Worm (Caenorhabditis elegans) whole organism, L4/young adult: ENCODE measurements around the gene lgc-47.

Experiments
- W03F9.2 ChIP-seq: fragments of 150-350 bp; optimal IDR thresholded peaks from 2 replicates; lab custom pipeline; 2014; ENCODE audit warnings: missing biosample characterization, missing genetic modification characterization
- dao-5 ChIP-seq: sonication (generic microtip); optimal IDR thresholded peaks from 2 replicates; lab custom pipeline; 2016; ENCODE audit warnings: missing genotype, missing genetic modification characterization, moderate library complexity, missing compliant biosample characterization
- him-1 ChIP-seq: sonication (generic microtip); optimal IDR thresholded peaks from 2 replicates; lab custom pipeline; 2016; ENCODE audit warnings: missing genotype, missing genetic modification reagents, missing genetic modification characterization, missing compliant biosample characterization

The lgc-47 gene

DNA sequence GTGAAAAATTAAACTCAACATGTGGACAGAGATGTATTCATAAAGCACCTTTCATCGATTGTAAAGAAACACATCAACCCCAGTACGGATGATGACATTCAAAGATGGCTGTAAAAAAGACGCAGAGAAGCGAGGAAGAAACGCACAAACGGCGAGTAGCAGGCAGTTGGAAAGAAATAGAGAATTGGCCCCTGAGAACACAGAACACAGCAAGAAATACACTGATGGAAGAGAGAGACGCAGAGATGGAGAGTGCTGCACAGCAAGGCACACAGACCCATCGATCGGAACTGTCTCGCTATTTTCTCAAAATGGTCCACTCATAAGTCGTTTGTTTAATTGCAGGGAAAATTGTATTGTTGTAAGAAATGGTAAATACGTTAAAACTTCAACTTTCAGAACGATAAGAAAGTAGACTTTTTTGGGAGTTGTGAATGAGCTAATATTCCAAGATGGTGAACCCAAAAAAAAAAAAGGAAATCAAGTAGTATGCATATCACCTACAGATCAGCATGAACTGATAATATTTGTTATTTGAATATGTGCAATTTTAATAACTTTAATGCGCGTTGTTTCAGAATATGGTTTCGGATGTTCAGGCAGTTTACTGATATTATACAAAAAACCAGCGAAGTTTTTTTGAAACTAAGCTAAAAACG lies 15.3 kb upstream of the lgc-47 start:
- no peak for TF ChIP-seq him-1 (tag; lab: Kevin White, UChicago)
- TF ChIP-seq W03F9.2 (tag; lab: Kevin White, UChicago), result no peak
- peak; percentile 14 for TF ChIP-seq dao-5 (tag; lab: Kevin White, UChicago)

DNA sequence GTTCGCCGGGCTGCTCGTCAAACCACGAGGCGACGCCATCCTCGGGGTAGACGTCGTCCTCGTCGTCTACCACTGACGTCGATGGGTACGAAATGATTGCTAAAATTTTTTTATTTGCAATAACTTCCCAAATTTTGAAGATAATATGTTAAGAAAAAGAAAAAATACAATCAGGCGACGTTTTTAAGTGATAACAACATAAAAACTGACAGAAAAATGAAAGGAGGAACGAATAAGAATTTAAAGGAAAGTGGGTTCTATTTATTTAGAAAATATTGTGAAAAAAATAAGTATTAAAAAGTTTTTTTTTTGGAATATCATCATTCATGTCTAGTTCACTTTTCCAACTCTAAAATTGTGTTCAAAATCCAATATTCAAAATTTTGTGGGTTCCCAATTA lies 14.7 kb upstream of the lgc-47 start, which contains the start of gene dpy-22:
Gene dpy-22, minus strand, starts transcription at position 101 of the 400 bp plus-strand sequence.
- no peak for TF ChIP-seq him-1 (tag; lab: Kevin White, UChicago)
- no peak for TF ChIP-seq dao-5 (tag; lab: Kevin White, UChicago)
- TF ChIP-seq W03F9.2 (tag; lab: Kevin White, UChicago), result no peak

DNA sequence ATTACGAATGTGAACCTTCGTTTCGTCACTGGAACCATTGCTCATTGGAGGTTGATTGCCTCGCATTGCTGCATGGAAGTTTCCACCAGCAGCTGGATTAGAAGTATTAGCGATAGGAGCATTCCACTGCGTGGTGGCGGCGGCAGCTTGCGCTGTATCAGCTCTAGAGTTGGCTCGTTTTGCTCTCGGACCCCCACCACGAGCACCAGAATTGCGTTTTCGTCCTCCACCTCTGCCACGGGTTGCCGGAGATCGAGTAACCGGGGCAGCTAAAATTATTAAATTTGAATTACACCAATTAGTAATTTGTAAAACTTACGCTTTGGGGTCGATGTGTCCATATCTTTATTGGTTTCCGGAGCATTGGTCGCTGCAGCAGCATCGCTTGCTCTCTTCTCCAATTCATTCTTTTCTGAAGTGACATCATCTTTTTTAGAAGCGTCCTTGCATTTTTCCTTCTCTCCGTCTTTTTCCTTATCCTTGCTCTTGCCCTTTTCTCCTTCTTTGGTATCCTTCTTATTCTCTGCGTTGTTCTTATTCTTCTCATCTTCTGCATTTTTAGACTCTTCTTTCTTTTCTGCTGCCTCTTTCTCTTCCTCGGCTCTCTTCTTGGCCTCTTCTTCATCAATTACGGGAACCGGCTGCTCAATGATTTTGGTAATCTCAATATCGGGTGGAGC lies 6.8 kb upstream of the lgc-47 start:
- TF ChIP-seq dao-5 (tag; lab: Kevin White, UChicago) (no peak), him-1 (tag; lab: Kevin White, UChicago) (no peak), W03F9.2 (tag; lab: Kevin White, UChicago) (no peak)

DNA sequence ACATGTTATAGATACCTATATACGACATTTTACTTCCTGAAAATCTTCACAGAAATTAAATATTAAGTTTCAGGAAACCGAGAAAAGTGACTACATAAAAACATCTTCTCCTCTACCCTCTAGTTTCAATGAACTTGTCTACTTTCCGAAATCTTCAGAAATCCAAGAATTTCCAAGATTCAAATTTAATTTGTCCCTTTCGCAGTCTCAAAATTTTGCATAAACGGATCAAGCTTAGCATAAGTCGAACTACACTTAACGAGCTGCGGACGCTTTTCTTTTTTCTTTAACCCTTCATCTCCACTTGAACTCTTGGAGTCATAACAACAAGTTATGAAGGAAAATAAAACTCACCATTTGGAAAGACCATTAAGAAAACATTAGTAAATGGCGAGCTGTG lies 2.0 kb downstream of the lgc-47 start:
- TF ChIP-seq him-1 (tag; lab: Kevin White, UChicago) (no peak), W03F9.2 (tag; lab: Kevin White, UChicago) (no peak), dao-5 (tag; lab: Kevin White, UChicago) (no peak)

DNA sequence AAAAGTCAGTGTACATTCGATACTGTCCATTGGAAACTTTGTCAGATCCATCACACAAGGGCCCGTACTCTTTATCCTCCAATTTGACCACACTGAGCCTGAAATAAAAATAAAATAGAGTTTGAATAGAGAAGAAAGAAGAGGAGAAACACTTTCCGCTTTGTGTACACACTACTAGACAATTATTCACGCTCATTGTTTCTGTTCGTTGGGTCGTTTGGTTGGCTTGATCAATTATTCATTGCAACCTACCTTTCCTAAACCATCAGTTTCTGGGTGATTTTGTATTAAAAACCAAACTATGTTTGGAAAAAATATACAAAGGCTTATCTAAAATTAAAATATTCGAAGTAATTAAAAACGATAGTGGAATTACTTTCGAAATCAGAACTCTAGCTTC lies 2.7 kb downstream of the lgc-47 start:
- TF ChIP-seq him-1 (tag; lab: Kevin White, UChicago) (no peak), dao-5 (tag; lab: Kevin White, UChicago) (no peak)

DNA sequence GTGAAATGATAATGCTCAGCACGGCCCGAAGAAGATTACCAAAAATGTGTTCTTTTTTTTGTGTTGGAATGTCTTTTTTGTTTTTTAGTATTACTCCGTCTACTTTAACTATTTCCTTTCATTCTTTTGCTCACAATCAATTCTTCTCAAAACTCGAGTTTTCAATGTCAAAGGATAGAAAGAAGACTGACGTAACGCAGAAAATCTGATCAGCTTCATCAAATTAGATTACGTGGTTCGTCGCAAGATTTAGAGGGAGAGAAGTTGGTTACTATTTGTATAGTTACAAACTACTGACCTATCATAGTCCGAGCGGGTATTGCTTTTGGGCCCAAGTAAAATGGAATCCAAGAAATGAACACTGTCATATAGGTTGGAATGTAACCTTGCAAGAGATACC lies 3.9 kb downstream of the lgc-47 start:
- TF ChIP-seq him-1 (tag; lab: Kevin White, UChicago) (no peak), W03F9.2 (tag; lab: Kevin White, UChicago) (no peak), dao-5 (tag; lab: Kevin White, UChicago) (no peak)

DNA sequence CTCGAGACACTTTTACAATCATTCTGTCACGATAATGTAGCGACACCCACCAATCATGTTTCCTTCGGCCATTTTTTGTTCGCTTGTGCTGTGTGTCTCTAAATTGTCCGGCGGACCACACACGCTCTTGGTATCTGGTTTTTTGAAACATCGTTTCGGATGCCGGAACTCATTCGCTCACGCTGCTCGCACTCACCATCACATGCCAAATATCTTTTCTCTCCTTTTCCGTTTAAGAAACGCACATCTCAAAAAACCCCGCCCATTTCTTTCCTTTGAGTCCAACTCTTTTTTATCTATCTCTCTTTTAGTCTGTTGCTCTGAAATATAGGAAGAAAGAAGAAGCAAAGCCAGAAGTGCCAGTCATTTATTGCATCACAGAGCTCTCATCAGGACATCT lies 8.9 kb downstream of the lgc-47 start, which contains the start of gene F36G3.3:
Gene F36G3.3, plus strand, starts transcription at position 306 of the 400 bp plus-strand sequence.
- no peak for TF ChIP-seq dao-5 (tag; lab: Kevin White, UChicago)
- TF ChIP-seq him-1 (tag; lab: Kevin White, UChicago), result no peak
- TF ChIP-seq W03F9.2 (tag; lab: Kevin White, UChicago), result no peak

DNA sequence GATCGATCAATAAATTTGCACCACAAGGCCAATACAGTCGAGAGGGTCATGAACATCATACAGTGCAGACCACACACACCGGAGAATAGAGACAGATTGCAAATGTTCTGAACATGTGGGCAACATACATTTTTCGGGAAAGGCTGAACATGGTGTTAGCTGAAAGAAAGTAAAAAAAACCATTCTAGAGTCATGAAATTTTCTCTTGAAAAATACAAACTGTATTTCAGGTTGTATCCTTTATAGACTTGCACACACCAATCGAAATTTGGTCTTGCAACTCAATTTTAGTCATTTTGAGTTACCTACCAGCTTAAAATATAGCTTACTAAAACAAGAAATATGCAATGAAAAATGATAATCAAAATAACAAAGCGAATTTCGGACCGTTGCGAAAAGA lies 11.4 kb downstream of the lgc-47 start:
- no peak for TF ChIP-seq dao-5 (tag; lab: Kevin White, UChicago)
- no peak for TF ChIP-seq him-1 (tag; lab: Kevin White, UChicago)
- TF ChIP-seq W03F9.2 (tag; lab: Kevin White, UChicago), result no peak

DNA sequence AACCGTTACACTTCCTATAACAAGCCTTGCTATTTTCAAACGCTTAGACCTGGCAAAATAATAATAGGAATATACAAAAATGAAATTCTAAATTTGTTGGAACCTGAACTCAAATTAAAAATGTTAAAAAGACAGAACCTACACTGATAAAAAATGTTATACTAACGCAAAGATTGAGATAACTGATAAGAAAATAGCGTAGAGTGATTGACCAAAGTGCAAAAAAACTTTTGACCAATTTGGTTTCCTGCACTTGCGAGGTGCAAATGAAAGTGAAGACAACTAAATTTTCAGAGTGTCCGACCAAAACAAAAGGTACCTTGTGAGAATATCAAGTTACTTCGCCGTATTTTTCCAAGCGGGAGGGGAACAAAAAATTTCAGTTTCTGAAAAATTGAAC lies 11.9 kb downstream of the lgc-47 start:
- TF ChIP-seq him-1 (tag; lab: Kevin White, UChicago), result no peak
- TF ChIP-seq W03F9.2 (tag; lab: Kevin White, UChicago), result no peak
- TF ChIP-seq dao-5 (tag; lab: Kevin White, UChicago), result no peak

DNA sequence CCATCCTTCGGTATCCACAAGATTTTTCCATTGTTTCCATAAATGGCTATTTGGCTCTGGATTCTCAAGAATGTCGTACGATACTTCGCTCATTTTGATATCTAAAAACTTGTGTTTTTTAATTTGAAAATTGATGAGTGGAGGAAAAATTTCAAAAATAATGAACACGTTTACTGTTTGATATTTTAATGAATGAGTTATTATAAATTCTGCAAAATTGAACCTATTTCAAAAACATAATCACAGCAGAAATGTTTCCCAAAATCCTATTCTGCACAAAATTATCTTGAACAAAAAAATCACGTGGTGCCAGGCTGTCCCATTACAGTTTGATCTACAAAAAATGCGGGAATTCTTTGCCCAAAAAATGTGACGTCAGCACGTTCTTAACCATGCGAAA lies 13.3 kb downstream of the lgc-47 start, which contains the start of gene F36G3.2:
Gene F36G3.2, minus strand, starts transcription at position 101 of the 400 bp plus-strand sequence.
- TF ChIP-seq him-1 (tag; lab: Kevin White, UChicago), result no peak
- no peak for TF ChIP-seq W03F9.2 (tag; lab: Kevin White, UChicago)
- no peak for TF ChIP-seq dao-5 (tag; lab: Kevin White, UChicago)

DNA sequence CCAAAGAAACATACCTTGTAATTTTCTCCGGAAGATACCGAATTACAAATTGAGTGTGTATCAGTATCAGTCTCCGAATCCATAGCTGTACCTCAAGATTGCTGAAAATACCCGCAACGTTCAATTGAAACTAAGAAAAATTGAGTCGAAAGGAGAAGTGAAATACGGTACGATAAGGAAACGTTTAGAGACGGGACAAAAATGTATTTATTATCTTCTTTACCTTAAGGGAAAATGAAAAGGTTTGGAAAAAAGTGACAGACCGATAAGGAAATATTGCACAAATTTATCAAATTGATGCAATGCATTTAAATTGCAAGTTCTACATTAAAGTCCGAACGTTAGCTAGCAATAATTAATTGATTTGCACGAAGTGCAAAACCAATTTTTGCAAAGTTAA lies 18.4 kb downstream of the lgc-47 start, which contains the start of gene F36G3.1:
Gene F36G3.1, minus strand, starts transcription at position 101 of the 400 bp plus-strand sequence.
- no peak for TF ChIP-seq W03F9.2 (tag; lab: Kevin White, UChicago)
- TF ChIP-seq him-1 (tag; lab: Kevin White, UChicago), result no peak
- no peak for TF ChIP-seq dao-5 (tag; lab: Kevin White, UChicago)

DNA sequence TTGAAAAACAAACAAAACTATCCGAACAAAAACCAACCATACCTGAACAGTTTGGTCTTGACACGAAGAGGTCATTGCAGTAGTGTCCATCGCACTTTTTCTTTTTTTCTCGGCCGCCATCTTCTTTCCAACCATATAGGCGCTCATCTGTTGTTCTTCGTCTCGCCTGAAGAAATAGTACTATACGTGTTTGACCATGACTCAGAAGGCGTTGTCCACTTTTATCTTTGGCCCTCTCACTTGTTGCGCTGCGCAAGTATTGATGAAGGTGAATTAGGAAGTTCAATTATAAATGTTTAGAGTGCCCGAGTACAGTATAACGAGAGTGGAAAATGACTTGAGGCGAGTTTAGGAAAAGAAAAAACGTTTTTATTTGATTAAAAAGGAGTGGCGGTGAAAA lies 21.6 kb downstream of the lgc-47 start:
- no peak for TF ChIP-seq dao-5 (tag; lab: Kevin White, UChicago)

DNA sequence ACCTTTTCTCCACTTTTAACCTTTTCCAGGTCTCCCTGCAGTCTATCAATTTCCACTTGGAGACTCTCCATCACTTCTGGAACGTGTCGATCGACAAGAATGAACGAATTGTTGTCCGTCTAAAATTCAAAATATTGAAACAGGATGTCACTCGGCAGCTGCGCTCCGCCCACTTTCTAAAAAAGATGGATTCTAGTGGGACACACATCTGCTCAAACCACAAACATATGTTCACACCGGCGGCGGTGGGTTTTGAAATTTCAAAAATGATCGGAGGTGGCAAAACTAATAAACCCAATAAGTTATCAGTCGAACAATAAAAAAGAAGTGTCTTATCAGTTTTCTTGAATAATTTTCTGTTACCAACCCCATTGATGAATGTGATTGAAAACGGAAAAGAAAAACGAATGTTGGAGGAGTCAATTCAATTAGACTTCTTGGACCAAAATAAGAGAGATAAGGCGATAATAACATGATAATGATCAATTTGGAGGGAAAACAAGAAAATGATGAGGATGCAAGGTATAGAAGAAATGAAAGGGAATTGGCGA lies 25.0 kb downstream of the lgc-47 start:
- TF ChIP-seq dao-5 (tag; lab: Kevin White, UChicago), result no peak
- TF ChIP-seq him-1 (tag; lab: Kevin White, UChicago), result no peak
- TF ChIP-seq W03F9.2 (tag; lab: Kevin White, UChicago), result no peak
